Worm (Caenorhabditis elegans) whole organism, L4/young adult: ENCODE results near the gene ZK971.1.
"Not testable (repeated sequence)": the region's sequence is repeated elsewhere in the genome, so short reads cannot be mapped to it uniquely, and the experiment has no call there.

ENCODE experiments used
- W03F9.2 ChIP-seq: fragments of 150-350 bp; optimal IDR thresholded peaks from 2 replicates; lab custom pipeline; 2014; ENCODE audit warnings: missing biosample characterization, missing genetic modification characterization
- dao-5 ChIP-seq: sonication (generic microtip); optimal IDR thresholded peaks from 2 replicates; lab custom pipeline; 2016; ENCODE audit warnings: missing genotype, missing genetic modification characterization, moderate library complexity, missing compliant biosample characterization
- him-1 ChIP-seq: sonication (generic microtip); optimal IDR thresholded peaks from 2 replicates; lab custom pipeline; 2016; ENCODE audit warnings: missing genotype, missing genetic modification reagents, missing genetic modification characterization, missing compliant biosample characterization

The ZK971.1 gene

ce11 chrII:10294262-10294661 is 14.8 kb upstream of the ZK971.1 start:
- TF ChIP-seq him-1, result no peak
- TF ChIP-seq W03F9.2, result no peak
- TF ChIP-seq dao-5, result no peak

ce11 chrII:10288926-10289325 is 9.5 kb upstream of the ZK971.1 start:
- no peak for TF ChIP-seq dao-5

ce11 chrII:10284991-10285390 is 5.5 kb upstream of the ZK971.1 start:
- TF ChIP-seq dao-5, result no peak
- no peak for TF ChIP-seq W03F9.2
- no peak for TF ChIP-seq him-1

ce11 chrII:10283145-10283544 is 3.7 kb upstream of the ZK971.1 start:
- TF ChIP-seq W03F9.2 (no peak), him-1 (no peak), dao-5 (no peak)

- TF ChIP-seq W03F9.2 (no peak), dao-5 (no peak), him-1 (no peak)
Measured at ce11 chrII:10281674-10282073, 2.2 kb upstream of the ZK971.1 start.

- TF ChIP-seq him-1 (no peak), W03F9.2 (no peak), dao-5 (no peak)
Measured at ce11 chrII:10271093-10271492, 8.4 kb downstream of the ZK971.1 start, which contains the start of gene F54B3.4. TSS of gene F54B3.4 (minus strand) at chrII:10271193.

ce11 chrII:10270052-10270451 is 9.4 kb downstream of the ZK971.1 start, which contains the start of gene F54B3.2:
TSS of gene F54B3.2 (minus strand) at chrII:10270152.
- TF ChIP-seq him-1 (no peak), dao-5 (no peak), W03F9.2 (no peak)

ce11 chrII:10261261-10261660 is 18.2 kb downstream of the ZK971.1 start:
- no peak for TF ChIP-seq W03F9.2
- TF ChIP-seq him-1, result no peak
- TF ChIP-seq dao-5, result no peak

ce11 chrII:10252048-10252447 is 27.4 kb downstream of the ZK971.1 start:
- TF ChIP-seq dao-5 (no peak), him-1 (no peak), W03F9.2 (no peak)

ce11 chrII:10250966-10251365 is 28.5 kb downstream of the ZK971.1 start, which contains the start of gene F54B3.1:
TSS of gene F54B3.1 (plus strand) at chrII:10251266.
- TF ChIP-seq W03F9.2, result no peak
- no peak for TF ChIP-seq him-1
- no peak for TF ChIP-seq dao-5

- TF ChIP-seq him-1, result peak; percentile 70
- TF ChIP-seq W03F9.2, result peak; percentile 79
- TF ChIP-seq dao-5, result no peak
Measured at ce11 chrII:10248355-10249041, 31.0 kb downstream of the ZK971.1 start, which contains the start of gene atad-3. TSS of gene atad-3 (plus strand) at chrII:10248991.

ce11 chrII:10247594-10248283 is 31.7 kb downstream of the ZK971.1 start, which contains the start of gene nrde-2:
TSS of gene nrde-2 (minus strand) at chrII:10247638.
- TF ChIP-seq W03F9.2, him-1, dao-5: not testable (repeated sequence)

ce11 chrII:10247154-10247553 is 32.3 kb downstream of the ZK971.1 start:
- TF ChIP-seq dao-5, result no peak
- TF ChIP-seq W03F9.2, result no peak
- TF ChIP-seq him-1, result no peak

- TF ChIP-seq dao-5, result no peak
- no peak for TF ChIP-seq him-1
- TF ChIP-seq W03F9.2, result no peak
Measured at ce11 chrII:10245612-10246011, 33.8 kb downstream of the ZK971.1 start.

ce11 chrII:10242294-10242693 is 37.2 kb downstream of the ZK971.1 start, which contains the start of gene mrps-14:
TSS of gene mrps-14 (minus strand) at chrII:10242490.
- TF ChIP-seq him-1 (no peak), W03F9.2 (no peak), dao-5 (no peak)

- TF ChIP-seq W03F9.2, result no peak
- TF ChIP-seq dao-5, result no peak
- no peak for TF ChIP-seq him-1
Measured at ce11 chrII:10239595-10239994, 39.9 kb downstream of the ZK971.1 start, which contains the start of gene mec-15. TSS of gene mec-15 (minus strand) at chrII:10239695.
